Fruit fly (Drosophila melanogaster) whole organism, embryonic: ENCODE measurements around the gene Vm34Ca.
"Not testable (repeated sequence)": the region's sequence is repeated elsewhere in the genome, so short reads cannot be mapped to it uniquely, and the experiment has no call there.

Experiments used
- ATbp ChIP-seq: fragments of 200-800 bp; sonication (Bioruptor generic); optimal IDR thresholded peaks from 2 replicates; lab custom pipeline; 2017; ENCODE audit warnings: missing biosample characterization, mild to moderate bottlenecking, missing genetic modification characterization, missing genetic modification reagents
- Atf-2 ChIP-seq: fragments of 200-800 bp; sonication (Bioruptor generic); optimal IDR thresholded peaks from 2 replicates; lab custom pipeline; 2016; ENCODE audit warnings: missing biosample characterization, missing genetic modification characterization
- Atf6 ChIP-seq: fragments of 200-800 bp; sonication (Bioruptor generic); IDR thresholded peaks from 2 replicates; pipeline ENCODE4 v1.3.6; 2022; ENCODE audit warnings: missing biosample characterization, missing genetic modification characterization
- BEAF-32 ChIP-seq: fragments of 200-800 bp; sonication (Bioruptor generic); optimal IDR thresholded peaks from 3 replicates; lab custom pipeline; 2017; ENCODE audit warnings: missing biosample characterization, missing genetic modification characterization, mild to moderate bottlenecking, moderate library complexity, missing genetic modification reagents
- BtbVII ChIP-seq: fragments of 200-800 bp; sonication (Bioruptor generic); optimal IDR thresholded peaks from 3 replicates; lab custom pipeline; 2017; ENCODE audit warnings: missing biosample characterization, mild to moderate bottlenecking, missing genetic modification characterization
- CG10274 ChIP-seq: fragments of 200-800 bp; sonication (Bioruptor generic); optimal IDR thresholded peaks from 3 replicates; lab custom pipeline; 2017; ENCODE audit warnings: missing biosample characterization, mild to moderate bottlenecking, missing genetic modification characterization
- CG10543 ChIP-seq: fragments of 200-800 bp; sonication (Bioruptor generic); optimal IDR thresholded peaks from 3 replicates; lab custom pipeline; 2017; ENCODE audit warnings: missing biosample characterization, mild to moderate bottlenecking, missing genetic modification characterization, moderate library complexity
- CG10565 ChIP-seq: fragments of 200-800 bp; sonication (Bioruptor generic); optimal IDR thresholded peaks from 3 replicates; lab custom pipeline; 2016; ENCODE audit warnings: missing biosample characterization, mild to moderate bottlenecking, missing genetic modification characterization
- CG10959 ChIP-seq: fragments of 200-800 bp; sonication (Bioruptor generic); IDR thresholded peaks from 2 replicates; pipeline ENCODE4 v1.3.6; 2022; ENCODE audit warnings: missing biosample characterization, missing genetic modification characterization
- CG12942 ChIP-seq: fragments of 200-800 bp; sonication (Bioruptor generic); optimal IDR thresholded peaks from 3 replicates; lab custom pipeline; 2016; ENCODE audit warnings: missing biosample characterization, missing genetic modification characterization
- CG15601 ChIP-seq: fragments of 200-800 bp; sonication (Bioruptor generic); optimal IDR thresholded peaks from 3 replicates; lab custom pipeline; 2019; ENCODE audit warnings: missing biosample characterization, mild to moderate bottlenecking, missing genetic modification characterization, moderate library complexity
- CG18262 ChIP-seq: fragments of 200-800 bp; optimal IDR thresholded peaks from 3 replicates; lab custom pipeline; 2019; ENCODE audit warnings: missing biosample characterization, mild to moderate bottlenecking, missing genetic modification characterization, moderate library complexity
- CG31441 ChIP-seq: fragments of 200-800 bp; sonication (Bioruptor generic); IDR thresholded peaks from 2 replicates; pipeline ENCODE4 v1.3.6; 2022; ENCODE audit warnings: missing biosample characterization, missing genetic modification characterization
- CG4404 ChIP-seq: fragments of 200-800 bp; sonication (Bioruptor generic); IDR thresholded peaks from 2 replicates; pipeline ENCODE4 v1.3.6; 2022; ENCODE audit warnings: missing biosample characterization, missing genetic modification characterization
- CG4854 ChIP-seq: fragments of 200-800 bp; sonication (Bioruptor generic); optimal IDR thresholded peaks from 2 replicates; lab custom pipeline; 2016; ENCODE audit warnings: missing biosample characterization, missing genetic modification characterization, inconsistent platforms
- CG5180 ChIP-seq: fragments of 200-800 bp; sonication (Bioruptor generic); optimal IDR thresholded peaks from 3 replicates; lab custom pipeline; 2017; ENCODE audit warnings: missing biosample characterization, missing genetic modification characterization, mild to moderate bottlenecking, moderate library complexity, missing genetic modification reagents
- CG7372 ChIP-seq: fragments of 200-800 bp; sonication (Bioruptor generic); IDR thresholded peaks from 2 replicates; pipeline ENCODE4 v1.3.6; 2022; ENCODE audit warnings: missing biosample characterization, missing genetic modification characterization
- CG7963 ChIP-seq: fragments of 200-800 bp; sonication (Bioruptor generic); IDR thresholded peaks from 3 replicates; pipeline ENCODE4 v1.3.6; 2022; ENCODE audit warnings: missing biosample characterization, missing genetic modification characterization; ENCODE audit not compliant: partially characterized antibody
- CG8388 ChIP-seq: fragments of 200-800 bp; sonication (Bioruptor generic); optimal IDR thresholded peaks from 2 replicates; lab custom pipeline; 2019; ENCODE audit warnings: missing biosample characterization, mild to moderate bottlenecking, missing genetic modification characterization, moderate library complexity
- Dref ChIP-seq: fragments of 200-800 bp; sonication (Bioruptor generic); IDR thresholded peaks from 2 replicates; pipeline ENCODE4 v1.3.6; 2022; ENCODE audit warnings: missing biosample characterization, missing genetic modification characterization
- H15 ChIP-seq: fragments of 200-800 bp; sonication (Bioruptor generic); IDR thresholded peaks from 3 replicates; pipeline ENCODE4 v1.3.6; 2022; ENCODE audit warnings: missing biosample characterization, missing genetic modification characterization
- Nf-YB ChIP-seq: fragments of 200-800 bp; sonication (Bioruptor generic); optimal IDR thresholded peaks from 3 replicates; lab custom pipeline; 2019; ENCODE audit warnings: missing biosample characterization, mild to moderate bottlenecking, missing genetic modification characterization, moderate library complexity
- Nf-YC ChIP-seq: fragments of 200-800 bp; optimal IDR thresholded peaks from 3 replicates; lab custom pipeline; 2019; ENCODE audit warnings: missing biosample characterization, mild to moderate bottlenecking, missing genetic modification characterization, moderate library complexity
- Stat92E ChIP-seq, 3 experiments: fragments of >200 bp in 2 of 3; fragments of 200-800 bp in 1 of 3; sonication (Bioruptor generic) in 1 of 3; optimal IDR thresholded peaks; 2 replicates each; lab custom pipeline; 2017 to 2019; ENCODE audit warnings: missing biosample characterization in 3 of 3, missing genetic modification characterization in 3 of 3, mild to moderate bottlenecking in 1 of 3, moderate library complexity in 1 of 3
- Tbp ChIP-seq: fragments of >200 bp; optimal IDR thresholded peaks from 2 replicates; lab custom pipeline; 2018; ENCODE audit warnings: missing biosample characterization, missing genetic modification characterization
- Xbp1 ChIP-seq: fragments of 200-800 bp; sonication (Bioruptor generic); optimal IDR thresholded peaks from 3 replicates; lab custom pipeline; 2016; ENCODE audit warnings: missing biosample characterization, mild to moderate bottlenecking, missing genetic modification characterization
- ab ChIP-seq: fragments of 200-800 bp; sonication (Bioruptor generic); optimal IDR thresholded peaks from 2 replicates; lab custom pipeline; 2016; ENCODE audit warnings: missing biosample characterization, missing genetic modification characterization
- abd-A ChIP-seq: fragments of 200-800 bp; sonication (Bioruptor generic); optimal IDR thresholded peaks from 3 replicates; lab custom pipeline; 2019; ENCODE audit warnings: missing biosample characterization, mild to moderate bottlenecking, missing genetic modification characterization, moderate library complexity
- cad ChIP-seq: fragments of >200 bp; optimal IDR thresholded peaks from 2 replicates; lab custom pipeline; 2017; ENCODE audit warnings: missing biosample characterization, missing genetic modification characterization
- crc ChIP-seq: fragments of 200-800 bp; sonication (Bioruptor generic); optimal IDR thresholded peaks from 2 replicates; lab custom pipeline; 2016; ENCODE audit warnings: missing biosample characterization, missing genetic modification characterization
- dati ChIP-seq: fragments of 200-800 bp; sonication (Bioruptor generic); IDR thresholded peaks from 2 replicates; pipeline ENCODE4 v1.3.6; 2022; ENCODE audit warnings: missing biosample characterization, missing genetic modification characterization
- disco-r ChIP-seq: fragments of 200-800 bp; sonication (Bioruptor generic); optimal IDR thresholded peaks from 2 replicates; lab custom pipeline; 2016; ENCODE audit warnings: missing biosample characterization, missing genetic modification characterization
- dmrt11E ChIP-seq: fragments of 200-800 bp; sonication (Bioruptor generic); optimal IDR thresholded peaks from 3 replicates; lab custom pipeline; 2018; ENCODE audit warnings: missing biosample characterization, mild to moderate bottlenecking, missing genetic modification characterization, moderate library complexity
- insv ChIP-seq, 2 experiments: fragments of 200-800 bp; sonication (Bioruptor generic); optimal IDR thresholded peaks; 3 replicates each; lab custom pipeline; 2016 to 2018; ENCODE audit warnings: missing biosample characterization in 2 of 2, missing genetic modification characterization in 2 of 2
- lov ChIP-seq, 2 experiments: fragments of 200-800 bp in 1 of 2; fragments of >200 bp in 1 of 2; sonication (Bioruptor generic) in 1 of 2; IDR thresholded peaks in 1 of 2; optimal IDR thresholded peaks in 1 of 2; 2 replicates in 1 of 2; 3 replicates in 1 of 2; pipeline versions ENCODE4 v1.3.6 to Lab custom; 2017 to 2022; ENCODE audit warnings: missing biosample characterization in 1 of 2, missing genetic modification characterization in 1 of 2
- nerfin-2 ChIP-seq: fragments of 200-800 bp; sonication (Bioruptor generic); IDR thresholded peaks from 2 replicates; pipeline ENCODE4 v1.3.6; 2022; ENCODE audit warnings: missing biosample characterization, missing genetic modification characterization; ENCODE audit not compliant: partially characterized antibody
- nom ChIP-seq: fragments of 200-800 bp; sonication (Bioruptor generic); optimal IDR thresholded peaks from 2 replicates; lab custom pipeline; 2017; ENCODE audit warnings: missing biosample characterization, missing genetic modification characterization, mild to moderate bottlenecking, moderate library complexity, missing genetic modification reagents
- pita ChIP-seq: fragments of 200-800 bp; sonication (Bioruptor generic); optimal IDR thresholded peaks from 2 replicates; lab custom pipeline; 2017; ENCODE audit warnings: missing biosample characterization, mild to moderate bottlenecking, missing genetic modification characterization
- pros ChIP-seq: fragments of 200-800 bp; sonication (Bioruptor generic); optimal IDR thresholded peaks from 3 replicates; lab custom pipeline; 2019; ENCODE audit warnings: missing biosample characterization, mild to moderate bottlenecking, missing genetic modification characterization, moderate library complexity
- psq ChIP-seq: fragments of 200-800 bp; sonication (Bioruptor generic); optimal IDR thresholded peaks from 2 replicates; lab custom pipeline; 2017; ENCODE audit warnings: missing biosample characterization, missing genetic modification characterization
- repo ChIP-seq: fragments of 200-800 bp; sonication (Bioruptor generic); optimal IDR thresholded peaks from 2 replicates; lab custom pipeline; 2016; ENCODE audit warnings: missing biosample characterization, missing genetic modification characterization
- scrt ChIP-seq: fragments of 200-800 bp; sonication (Bioruptor generic); optimal IDR thresholded peaks from 2 replicates; lab custom pipeline; 2018; ENCODE audit warnings: missing biosample characterization, mild to moderate bottlenecking, missing genetic modification characterization, moderate library complexity
- slbo ChIP-seq: fragments of 200-800 bp; sonication (Bioruptor generic); IDR thresholded peaks from 2 replicates; pipeline ENCODE4 v1.3.6; 2022; ENCODE audit warnings: missing biosample characterization, missing genetic modification characterization
- vvl ChIP-seq: fragments of 200-800 bp; sonication (Bioruptor generic); IDR thresholded peaks from 2 replicates; pipeline ENCODE4 v1.3.6; 2022; ENCODE audit warnings: missing biosample characterization, missing genetic modification characterization

Vm34Ca gene

dm6 chr2L:13457037-13457547, 45.7 kb upstream of the Vm34Ca start, which contains the start of gene CG42809 (continued):
- TF ChIP-seq Stat92E (GFP tag; optimal IDR thresholded peaks at IDR 0.05; lab: Kevin White, UChicago) = no peak
- no peak for TF ChIP-seq dmrt11E (tag; lab: Kevin White, UChicago)
- TF ChIP-seq abd-A (tag; lab: Kevin White, UChicago) = peak; percentile 92

- TF ChIP-seq Nf-YC (tag; lab: Kevin White, UChicago); insv (GFP tag; optimal IDR thresholded peaks at IDR 0.05; lab: Kevin White, UChicago); Tbp (GFP tag; lab: Kevin White, UChicago): not testable (repeated sequence)
- TF ChIP-seq, all 482 proteins: peak for 0; not testable (repeated sequence) for 482
These were observed 38.0 kb upstream of the Vm34Ca start, which contains the start of gene Hsp60D for dm6 chr2L:13449397-13449796. Hsp60D (minus strand) TSS chr2L:13449497.

dm6 chr2L:13445249-13445846, 33.9 kb upstream of the Vm34Ca start, which contains the start of gene Hacd2:
Hacd2 (minus strand) TSS chr2L:13445651.
- TF ChIP-seq repo (no peak), nom (GFP tag; lab: Kevin White, UChicago) (no peak), BEAF-32 (GFP tag; lab: Kevin White, UChicago) (peak; percentile 45), crc (GFP tag; lab: Kevin White, UChicago) (no peak), pros (GFP tag; lab: Kevin White, UChicago) (no peak), CG4404 (GFP tag; lab: Robert Waterston, UW) (no peak), CG10274 (GFP tag; lab: Kevin White, UChicago) (no peak), pita (peak; percentile 89), cad (GFP tag; lab: Kevin White, UChicago) (no peak), Dref (GFP tag; lab: Robert Waterston, UW) (peak; percentile 39), psq (GFP tag; lab: Kevin White, UChicago) (no peak), Nf-YB (GFP tag; lab: Kevin White, UChicago) (no peak), BtbVII (no peak), ab (GFP tag; lab: Kevin White, UChicago) (no peak), Tbp (GFP tag; lab: Kevin White, UChicago) (no peak), disco-r (GFP tag; lab: Kevin White, UChicago) (no peak), scrt (no peak), lov (optimal IDR thresholded peaks at IDR 0.05; lab: Kevin White, UChicago) (no peak), lov (GFP tag; IDR thresholded peaks at IDR 0.05; lab: Robert Waterston, UW) (no peak), CG12942 (peak; percentile 17), H15 (GFP tag; lab: Robert Waterston, UW) (no peak), Xbp1 (GFP tag; lab: Kevin White, UChicago) (peak; percentile 35), Atf6 (GFP tag; lab: Robert Waterston, UW) (no peak), dati (no peak), CG5180 (GFP tag; lab: Kevin White, UChicago) (no peak), vvl (GFP tag; lab: Robert Waterston, UW) (peak; percentile 41; the same call in 1 of the 2 replicates), CG7372 (GFP tag; lab: Robert Waterston, UW) (no peak), CG18262 (tag; lab: Kevin White, UChicago) (no peak), CG7963 (no peak), CG31441 (GFP tag; lab: Robert Waterston, UW) (0 out of 2 replicates have a peak, but pooled peaks have one; percentile 18), CG4854 (GFP tag; lab: Kevin White, UChicago) (peak; percentile 37), Atf-2 (GFP tag; lab: Kevin White, UChicago) (no peak), CG8388 (GFP tag; lab: Kevin White, UChicago) (no peak), nerfin-2 (GFP tag; lab: Robert Waterston, UW) (no peak), CG10959 (GFP tag; lab: Robert Waterston, UW) (no peak), CG15601 (no peak), CG10543 (GFP tag; lab: Kevin White, UChicago) (no peak), CG10565 (GFP tag; lab: Kevin White, UChicago) (no peak), slbo (peak; percentile 58), ATbp (GFP tag; lab: Kevin White, UChicago) (no peak)
